Worm (Caenorhabditis elegans) whole organism, late embryonic: Measurements from ENCODE around the gene H38K22.7.

Source experiments
- C08G9.2 ChIP-seq: sonication (generic microtip); optimal IDR thresholded peaks from 2 replicates; lab custom pipeline; 2016; ENCODE audit warnings: mild to moderate bottlenecking, missing genetic modification characterization, moderate library complexity, missing compliant biosample characterization
- C38D4.7 ChIP-seq: fragments of 200-800 bp; sonication (Bioruptor generic); optimal IDR thresholded peaks from 2 replicates; lab custom pipeline; 2018; ENCODE audit warnings: mild to moderate bottlenecking, missing genetic modification characterization, moderate library complexity, missing compliant biosample characterization
- K02D7.2 ChIP-seq: sonication (generic microtip); optimal IDR thresholded peaks from 2 replicates; lab custom pipeline; 2017; ENCODE audit warnings: mild to moderate bottlenecking, missing genetic modification characterization, missing compliant biosample characterization
- K09A11.1 ChIP-seq: sonication (generic microtip); optimal IDR thresholded peaks from 2 replicates; lab custom pipeline; 2017; ENCODE audit warnings: antibody characterized with exemption, mild to moderate bottlenecking, missing genetic modification characterization, missing compliant biosample characterization; ENCODE audit not compliant: insufficient read depth
- T23F11.4 ChIP-seq: fragments of 200-800 bp; sonication (Bioruptor generic); optimal IDR thresholded peaks from 2 replicates; lab custom pipeline; 2018; ENCODE audit warnings: mild to moderate bottlenecking, missing genetic modification characterization, missing compliant biosample characterization
- ceh-14 ChIP-seq: sonication (generic microtip); optimal IDR thresholded peaks from 2 replicates; lab custom pipeline; 2016; ENCODE audit warnings: missing genotype, missing genetic modification characterization, missing compliant biosample characterization
- ceh-2 ChIP-seq: sonication (generic microtip); optimal IDR thresholded peaks from 2 replicates; lab custom pipeline; 2016; ENCODE audit warnings: missing genotype, missing genetic modification characterization, missing compliant biosample characterization
- ceh-24 ChIP-seq: sonication (generic microtip); optimal IDR thresholded peaks from 2 replicates; lab custom pipeline; 2016; ENCODE audit warnings: mild to moderate bottlenecking, missing genetic modification characterization, missing compliant biosample characterization
- ceh-31 ChIP-seq: sonication (generic microtip); optimal IDR thresholded peaks from 2 replicates; lab custom pipeline; 2016; ENCODE audit warnings: missing genetic modification characterization, missing compliant biosample characterization
- ceh-34 ChIP-seq: sonication (generic microtip); optimal IDR thresholded peaks from 2 replicates; lab custom pipeline; 2016; ENCODE audit warnings: mild to moderate bottlenecking, missing genetic modification characterization, missing compliant biosample characterization
- ceh-45 ChIP-seq: fragments of 200-800 bp; sonication (Bioruptor generic); IDR thresholded peaks from 2 replicates; pipeline ENCODE4 v1.3.6; 2022; ENCODE audit warnings: missing genetic modification reagents, missing genetic modification characterization, missing compliant biosample characterization
- ceh-6 ChIP-seq: fragments of 200-800 bp; sonication (Bioruptor generic); optimal IDR thresholded peaks from 2 replicates; lab custom pipeline; 2018; ENCODE audit warnings: mild to moderate bottlenecking, missing genetic modification characterization, missing compliant biosample characterization
- che-1 ChIP-seq: sonication (generic microtip); optimal IDR thresholded peaks from 2 replicates; lab custom pipeline; 2016; ENCODE audit warnings: mild to moderate bottlenecking, missing genetic modification characterization, missing compliant biosample characterization
- elt-2 ChIP-seq: sonication (generic microtip); optimal IDR thresholded peaks from 2 replicates; lab custom pipeline; 2016; ENCODE audit warnings: missing genetic modification reagents, missing genetic modification characterization, missing compliant biosample characterization
- eyg-1 ChIP-seq: sonication (generic microtip); optimal IDR thresholded peaks from 2 replicates; lab custom pipeline; 2016; ENCODE audit warnings: missing genotype, missing genetic modification characterization, missing compliant biosample characterization
- fax-1 ChIP-seq: sonication (generic microtip); optimal IDR thresholded peaks from 2 replicates; lab custom pipeline; 2016; ENCODE audit warnings: missing genotype, missing genetic modification characterization, missing compliant biosample characterization
- hlh-13 ChIP-seq: fragments of 200-800 bp; sonication (Bioruptor generic); optimal IDR thresholded peaks from 2 replicates; lab custom pipeline; 2018; ENCODE audit warnings: mild to moderate bottlenecking, missing genetic modification characterization, missing compliant biosample characterization
- hlh-15 ChIP-seq: sonication (generic microtip); optimal IDR thresholded peaks from 2 replicates; lab custom pipeline; 2016; ENCODE audit warnings: missing genetic modification characterization, missing compliant biosample characterization
- hlh-6 ChIP-seq: sonication (generic microtip); optimal IDR thresholded peaks from 2 replicates; lab custom pipeline; 2016; ENCODE audit warnings: missing genotype, missing genetic modification characterization, missing compliant biosample characterization
- hlh-8 ChIP-seq: sonication (generic microtip); optimal IDR thresholded peaks from 2 replicates; lab custom pipeline; 2016; ENCODE audit warnings: missing genotype, missing genetic modification characterization, missing compliant biosample characterization
- lim-6 ChIP-seq: sonication (generic microtip); optimal IDR thresholded peaks from 2 replicates; lab custom pipeline; 2016; ENCODE audit warnings: missing genetic modification characterization, missing compliant biosample characterization
- madf-2 ChIP-seq: sonication (generic microtip); optimal IDR thresholded peaks from 2 replicates; lab custom pipeline; 2017; ENCODE audit warnings: missing genetic modification characterization, missing compliant biosample characterization
- nfya-1 ChIP-seq: sonication (generic microtip); optimal IDR thresholded peaks from 2 replicates; lab custom pipeline; 2017; ENCODE audit warnings: missing genetic modification characterization, mild to moderate bottlenecking, missing compliant biosample characterization, antibody characterized with exemption, moderate library complexity
- pat-9 ChIP-seq: fragments of 200-800 bp; sonication (Bioruptor generic); optimal IDR thresholded peaks from 2 replicates; lab custom pipeline; 2018; ENCODE audit warnings: mild to moderate bottlenecking, missing genetic modification characterization, moderate library complexity, missing compliant biosample characterization
- pha-2 ChIP-seq: sonication (generic microtip); optimal IDR thresholded peaks from 2 replicates; lab custom pipeline; 2017; ENCODE audit warnings: mild to moderate bottlenecking, missing genetic modification characterization, missing compliant biosample characterization
- pha-4 ChIP-seq: fragments of 150-350 bp; optimal IDR thresholded peaks from 2 replicates; lab custom pipeline; 2018; ENCODE audit warnings: missing biosample characterization, missing genetic modification reagents, missing genetic modification characterization
- pqm-1 ChIP-seq: sonication (generic microtip); optimal IDR thresholded peaks from 2 replicates; lab custom pipeline; 2016; ENCODE audit warnings: missing genetic modification characterization, missing compliant biosample characterization
- ref-2 ChIP-seq: sonication (generic microtip); optimal IDR thresholded peaks from 2 replicates; lab custom pipeline; 2016; ENCODE audit warnings: missing genetic modification characterization, missing compliant biosample characterization
- rnt-1 ChIP-seq: sonication (generic microtip); optimal IDR thresholded peaks from 2 replicates; lab custom pipeline; 2016; ENCODE audit warnings: missing genetic modification characterization, missing compliant biosample characterization
- sdc-2 ChIP-seq: sonication (generic microtip); optimal IDR thresholded peaks from 2 replicates; lab custom pipeline; 2016; ENCODE audit warnings: missing genotype, missing genetic modification characterization, missing compliant biosample characterization
- sox-2 ChIP-seq: fragments of 200-800 bp; sonication (Bioruptor generic); IDR thresholded peaks from 2 replicates; pipeline ENCODE4 v1.3.6; 2022; ENCODE audit warnings: missing genetic modification reagents, missing genetic modification characterization, missing compliant biosample characterization
- sox-4 ChIP-seq: sonication (generic microtip); optimal IDR thresholded peaks from 2 replicates; lab custom pipeline; 2017; ENCODE audit warnings: mild to moderate bottlenecking, missing genetic modification characterization, inconsistent platforms, missing compliant biosample characterization
- syd-9 ChIP-seq: sonication (generic microtip); optimal IDR thresholded peaks from 2 replicates; lab custom pipeline; 2016; ENCODE audit warnings: mild to moderate bottlenecking, missing genetic modification characterization, moderate library complexity, missing compliant biosample characterization
- ttx-3 ChIP-seq: sonication (generic microtip); optimal IDR thresholded peaks from 2 replicates; lab custom pipeline; 2016; ENCODE audit warnings: missing genetic modification reagents, missing genetic modification characterization, missing compliant biosample characterization
- unc-86 ChIP-seq: sonication (generic microtip); optimal IDR thresholded peaks from 2 replicates; lab custom pipeline; 2016; ENCODE audit warnings: missing genetic modification characterization, missing compliant biosample characterization

Gene H38K22.7

DNA sequence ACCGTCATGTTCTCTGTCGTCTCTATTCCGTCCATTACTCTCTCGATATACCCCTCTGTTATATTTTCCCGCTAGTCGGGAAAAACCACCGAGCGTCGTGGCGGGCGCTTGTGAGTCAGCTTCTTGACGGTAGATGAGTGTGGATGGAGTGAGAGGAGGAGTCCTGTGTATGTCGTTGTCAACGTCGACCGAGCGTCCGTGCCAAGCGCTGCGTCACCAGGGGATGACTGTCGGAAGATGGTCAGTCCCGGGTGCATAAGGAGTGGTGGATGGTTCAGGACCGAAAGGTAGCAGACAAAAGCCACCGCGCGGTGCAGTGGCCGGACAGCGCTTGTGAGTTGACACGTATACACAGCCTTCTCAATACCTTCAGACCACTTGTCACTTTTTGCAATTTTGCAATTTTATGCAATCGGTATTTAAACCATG lies 47.9 kb downstream of the H38K22.7 start (continued):
- TF ChIP-seq ttx-3 (tag; lab: Kevin White, UChicago) (peak; percentile 61), ref-2 (tag; lab: Kevin White, UChicago) (peak; percentile 57), unc-86 (tag; lab: Kevin White, UChicago) (peak; percentile 33), ceh-31 (tag; lab: Kevin White, UChicago) (peak; percentile 29), hlh-13 (GFP tag; lab: Kevin White, UChicago) (peak; percentile 51), syd-9 (tag; lab: Kevin White, UChicago) (peak; percentile 72), ceh-45 (GFP tag; lab: Robert Waterston, UW) (peak; percentile 69; the same call in 1 of the 2 replicates), lim-6 (tag; lab: Kevin White, UChicago) (peak; percentile 22), sox-4 (tag; lab: Kevin White, UChicago) (peak; percentile 30), K02D7.2 (tag; lab: Kevin White, UChicago) (peak; percentile 44), hlh-15 (tag; lab: Kevin White, UChicago) (peak; percentile 36), T23F11.4 (GFP tag; lab: Kevin White, UChicago) (peak; percentile 33), ceh-2 (peak; percentile 29), C08G9.2 (peak; percentile 10), rnt-1 (tag; lab: Kevin White, UChicago) (peak; percentile 48), ceh-24 (tag; lab: Kevin White, UChicago) (peak; percentile 16), pat-9 (tag; lab: Kevin White, UChicago) (peak; percentile 56), sdc-2 (tag; lab: Kevin White, UChicago) (peak; percentile 56), hlh-8 (tag; lab: Kevin White, UChicago) (peak; percentile 38), C38D4.7 (GFP tag; lab: Kevin White, UChicago) (peak; percentile 49), nfya-1 (tag; lab: Kevin White, UChicago) (peak; percentile 26), fax-1 (peak; percentile 20), madf-2 (tag; lab: Kevin White, UChicago) (peak; percentile 32), pqm-1 (tag; lab: Kevin White, UChicago) (peak; percentile 15), elt-2 (tag; lab: Kevin White, UChicago) (peak; percentile 76), hlh-6 (tag; lab: Kevin White, UChicago) (peak; percentile 74), ceh-34 (peak; percentile 59), pha-2 (tag; lab: Kevin White, UChicago) (peak; percentile 69)

DNA sequence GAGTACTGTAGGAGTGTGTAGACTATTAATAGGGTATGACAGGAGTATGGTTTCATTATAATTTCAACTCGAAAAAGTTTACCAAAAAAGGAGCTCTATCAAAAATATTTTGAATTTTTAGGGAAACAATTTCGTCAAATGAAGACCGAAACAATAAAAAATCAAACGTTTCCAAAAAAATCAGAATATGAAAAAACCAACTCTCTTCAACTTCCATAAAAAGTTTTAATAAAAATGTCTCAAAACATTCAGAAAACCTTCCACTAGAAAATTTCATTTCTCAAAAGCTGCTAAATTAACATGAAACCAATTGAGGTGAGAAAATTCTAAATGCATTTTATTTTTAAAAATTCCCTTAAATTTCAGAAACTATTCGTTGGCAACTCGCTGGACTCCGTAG lies 49.1 kb downstream of the H38K22.7 start, which contains the start of gene ckb-3:
ckb-3 (plus strand) TSS at position 301 of the 400 bp plus-strand sequence.
- TF ChIP-seq lim-6 (tag; lab: Kevin White, UChicago) (no peak), che-1 (no peak), pat-9 (tag; lab: Kevin White, UChicago) (no peak), sox-2 (GFP tag; lab: Robert Waterston, UW) (no peak), pha-4 (tag; lab: Kevin White, UChicago) (no peak), K09A11.1 (tag; lab: Kevin White, UChicago) (no peak), ceh-14 (tag; lab: Kevin White, UChicago) (no peak), ceh-6 (GFP tag; lab: Kevin White, UChicago) (no peak), eyg-1 (no peak)
- TF ChIP-seq, all 69 proteins: peak for 0
